Worm (Caenorhabditis elegans) whole organism, early embryonic: ENCODE measurements around the gene T02C12.5.

Experiments
- B0310.2 ChIP-seq: sonication (generic microtip); optimal IDR thresholded peaks from 2 replicates; lab custom pipeline; 2016; ENCODE audit warnings: mild to moderate bottlenecking, missing genetic modification characterization, missing compliant biosample characterization
- aly-1 ChIP-seq: sonication (generic microtip); optimal IDR thresholded peaks from 2 replicates; lab custom pipeline; 2016; ENCODE audit warnings: missing genetic modification characterization, missing compliant biosample characterization
- ama-1 ChIP-seq: fragments of 150-350 bp; optimal IDR thresholded peaks from 2 replicates; lab custom pipeline; 2014
- ceh-13 ChIP-seq: fragments of 200-800 bp; sonication (Bioruptor generic); optimal IDR thresholded peaks from 2 replicates; lab custom pipeline; 2018; ENCODE audit warnings: mild to moderate bottlenecking, missing genetic modification characterization, missing compliant biosample characterization
- ceh-36 ChIP-seq: sonication (generic microtip); optimal IDR thresholded peaks from 2 replicates; lab custom pipeline; 2016; ENCODE audit warnings: missing genetic modification characterization, inconsistent platforms, missing compliant biosample characterization
- pes-1 ChIP-seq: fragments of 200-800 bp; sonication (Bioruptor generic); IDR thresholded peaks from 2 replicates; pipeline ENCODE4 v1.3.6; 2022; ENCODE audit warnings: missing genetic modification reagents, missing genetic modification characterization, missing compliant biosample characterization

DNA sequence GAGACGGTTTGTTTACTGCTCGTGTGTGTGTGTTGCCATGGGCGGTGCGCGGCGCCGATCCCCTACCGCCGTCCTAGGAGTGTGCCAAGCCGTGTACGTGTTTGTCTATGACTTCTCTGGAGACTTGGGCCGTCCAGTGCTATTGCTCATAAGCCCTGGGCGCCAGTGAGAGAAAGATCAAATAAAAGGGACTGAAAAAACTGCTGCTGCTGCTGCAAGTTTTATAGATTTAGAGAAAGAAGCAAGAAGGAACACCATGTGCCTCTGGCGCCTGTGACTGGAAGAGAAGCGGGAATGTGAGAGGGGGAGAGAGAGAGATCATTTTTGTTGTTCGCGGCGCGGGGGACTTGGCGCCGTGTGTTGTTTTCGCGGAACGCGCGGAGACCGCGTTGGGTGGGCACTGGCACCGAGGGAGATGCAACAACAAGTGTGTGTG lies 43.9 kb downstream of the T02C12.5 start:
- no peak for TF ChIP-seq ama-1 (lab: Kevin White, UChicago)
- TF ChIP-seq ceh-13 (GFP tag; lab: Kevin White, UChicago), result no peak
- TF ChIP-seq B0310.2 (tag; lab: Kevin White, UChicago), result no peak
- TF ChIP-seq ceh-36 (tag; lab: Kevin White, UChicago), result no peak
- TF ChIP-seq aly-1 (tag; lab: Kevin White, UChicago), result no peak
- TF ChIP-seq pes-1 (GFP tag; lab: Robert Waterston, UW), result no peak
